Worm (Caenorhabditis elegans): Measurements from ENCODE around the gene B0212.3.

B0212.3 gene

DNA sequence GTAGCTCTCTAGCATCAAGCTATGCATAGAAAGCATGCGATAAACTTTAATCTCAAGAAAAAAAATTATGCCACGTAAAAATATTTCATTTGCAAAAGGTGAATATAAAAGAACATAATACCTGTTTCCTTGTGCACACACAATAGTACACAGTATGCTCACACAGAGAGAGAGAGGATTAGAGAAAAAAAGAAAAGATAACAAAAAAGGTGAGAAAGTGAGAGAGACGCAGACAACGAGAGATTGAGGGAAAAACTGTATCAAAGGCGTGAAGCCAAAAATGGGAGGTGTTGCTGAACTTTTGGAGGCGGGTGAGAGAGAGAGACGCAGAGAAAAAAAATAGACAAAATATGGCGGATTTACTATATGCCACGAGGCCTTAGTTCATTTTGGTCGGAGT is 8.3 kb downstream of the B0212.3 start:
- no peak for TF ChIP-seq pros-1 (tag; optimal IDR thresholded peaks at IDR 0.05)
- TF ChIP-seq hlh-13 (GFP tag; optimal IDR thresholded peaks at IDR 0.05) = no peak
- peak; percentile 6 for TF ChIP-seq pqm-1 (tag; optimal IDR thresholded peaks at IDR 0.05)
- peak; percentile 38 for TF ChIP-seq elt-2 (tag; optimal IDR thresholded peaks at IDR 0.05)
- TF ChIP-seq ceh-2 (tag; optimal IDR thresholded peaks at IDR 0.05) = no peak
- TF ChIP-seq tbx-2 (tag; optimal IDR thresholded peaks at IDR 0.05) = peak; percentile 26

DNA sequence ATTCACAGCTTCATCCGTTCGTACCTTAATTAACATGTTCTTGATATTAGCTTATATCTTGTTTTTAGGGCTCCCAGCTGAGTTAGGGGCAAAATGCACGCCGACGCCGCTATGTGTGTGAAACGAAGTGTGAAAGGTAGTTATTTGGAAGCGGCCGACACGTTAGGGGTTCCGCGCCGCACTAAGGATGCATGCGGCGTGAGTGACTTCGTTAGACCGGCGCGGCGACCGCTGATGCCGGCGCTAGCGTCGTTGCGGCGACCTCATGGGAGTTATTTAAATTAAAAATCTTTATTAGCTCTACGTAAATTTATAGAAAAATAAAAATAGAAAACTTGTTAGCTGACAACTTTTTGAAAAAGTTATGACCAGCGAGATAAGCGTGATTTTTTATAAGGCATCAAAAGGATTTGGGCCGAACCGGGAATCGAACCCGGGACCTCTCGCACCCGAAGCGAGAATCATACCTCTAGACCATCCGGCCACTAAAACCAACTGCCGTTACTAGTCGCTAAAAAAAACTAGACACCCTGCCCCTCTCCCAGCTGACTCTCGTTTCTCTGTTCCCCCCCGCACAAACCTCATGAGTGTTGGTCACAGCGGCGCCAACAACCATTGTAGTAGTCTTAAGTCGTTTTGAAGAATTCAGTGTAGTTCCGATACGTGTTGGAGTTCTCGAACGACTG is 11.9 kb downstream of the B0212.3 start:
- TF ChIP-seq pat-9 (tag; optimal IDR thresholded peaks at IDR 0.05) (peak; percentile 49), mec-3 (tag; optimal IDR thresholded peaks at IDR 0.05; ENCODE audit: borderline replicate concordance) (no peak), ceh-34 (tag; optimal IDR thresholded peaks at IDR 0.05) (peak; percentile 28), T23F11.4 (GFP tag; optimal IDR thresholded peaks at IDR 0.05) (peak; percentile 37), Y22D7AL.16 (tag; optimal IDR thresholded peaks at IDR 0.05) (peak; percentile 44), elt-2 (tag; optimal IDR thresholded peaks at IDR 0.05) (peak; percentile 36), odd-2 (tag; optimal IDR thresholded peaks at IDR 0.05) (peak; percentile 46), npax-4 (tag; optimal IDR thresholded peaks at IDR 0.05) (peak; percentile 33), ama-1 (optimal IDR thresholded peaks at IDR 0.05) (no peak), hlh-15 (tag; optimal IDR thresholded peaks at IDR 0.05) (no peak), ceh-6 (GFP tag; optimal IDR thresholded peaks at IDR 0.05) (peak; percentile 56), C08G9.2 (tag; optimal IDR thresholded peaks at IDR 0.05) (peak; percentile 28), pros-1 (tag; optimal IDR thresholded peaks at IDR 0.05) (no peak), madf-2 (tag; optimal IDR thresholded peaks at IDR 0.05) (peak; percentile 23), tbx-2 (tag; optimal IDR thresholded peaks at IDR 0.05) (peak; percentile 47), nhr-232 (tag; optimal IDR thresholded peaks at IDR 0.05) (peak; percentile 63), K02D7.2 (tag; optimal IDR thresholded peaks at IDR 0.05) (peak; percentile 20), pha-2 (tag; optimal IDR thresholded peaks at IDR 0.05) (peak; percentile 2), ceh-19 (GFP tag; optimal IDR thresholded peaks at IDR 0.05) (no peak), unc-86 (tag; optimal IDR thresholded peaks at IDR 0.05) (peak; percentile 32), lin-11 (tag; optimal IDR thresholded peaks at IDR 0.05) (peak; percentile 46), hlh-30 (tag; optimal IDR thresholded peaks at IDR 0.05; ENCODE audit: insufficient read depth) (peak; percentile 1), fax-1 (tag; optimal IDR thresholded peaks at IDR 0.05) (no peak), ceh-48 (tag; optimal IDR thresholded peaks at IDR 0.05) (peak; percentile 40), sox-4 (tag; optimal IDR thresholded peaks at IDR 0.05) (peak; percentile 56), ztf-16 (tag; optimal IDR thresholded peaks at IDR 0.05) (peak; percentile 38), syd-9 (tag; optimal IDR thresholded peaks at IDR 0.05) (no peak), ceh-30 (tag; optimal IDR thresholded peaks at IDR 0.05) (no peak), K09A11.1 (tag; optimal IDR thresholded peaks at IDR 0.05; ENCODE audit: insufficient read depth) (peak; percentile 39), ceh-45 (GFP tag; IDR thresholded peaks at IDR 0.05) (0 out of 2 replicates have a peak, but pooled peaks have one; percentile 32), che-1 (tag; optimal IDR thresholded peaks at IDR 0.05) (peak; percentile 64), sdc-2 (tag; optimal IDR thresholded peaks at IDR 0.05) (peak; percentile 13), pha-4 (tag; optimal IDR thresholded peaks at IDR 0.05) (no peak), gmeb-2 (tag; optimal IDR thresholded peaks at IDR 0.05) (peak; percentile 37), hlh-8 (tag; optimal IDR thresholded peaks at IDR 0.05) (no peak), ceh-18 (tag; optimal IDR thresholded peaks at IDR 0.05) (peak; percentile 37), rnt-1 (tag; optimal IDR thresholded peaks at IDR 0.05) (no peak), elt-4 (tag; optimal IDR thresholded peaks at IDR 0.05) (no peak), ceh-2 (tag; optimal IDR thresholded peaks at IDR 0.05) (no peak), zip-5 (tag; optimal IDR thresholded peaks at IDR 0.05) (peak; percentile 36), unc-3 (GFP tag; conservative IDR thresholded peaks at IDR 0.05) (peak; percentile 58; the same call in 1 of the 2 replicates), unc-3 (tag; optimal IDR thresholded peaks at IDR 0.05) (peak; percentile 37), hlh-13 (GFP tag; optimal IDR thresholded peaks at IDR 0.05) (peak; percentile 4), ceh-14 (tag; optimal IDR thresholded peaks at IDR 0.05) (peak; percentile 22), ttx-3 (tag; optimal IDR thresholded peaks at IDR 0.05) (peak; percentile 56), fkh-6 (tag; optimal IDR thresholded peaks at IDR 0.05) (peak; percentile 36), F13H6.1 (tag; optimal IDR thresholded peaks at IDR 0.05) (no peak), pqm-1 (tag; optimal IDR thresholded peaks at IDR 0.05) (peak; percentile 26), pag-3 (tag; optimal IDR thresholded peaks at IDR 0.05; ENCODE audit: borderline replicate concordance) (no peak)

All from whole organism, late embryonic.